Worm (Caenorhabditis elegans): Measurements from ENCODE around the gene cct-2.

The cct-2 gene

DNA sequence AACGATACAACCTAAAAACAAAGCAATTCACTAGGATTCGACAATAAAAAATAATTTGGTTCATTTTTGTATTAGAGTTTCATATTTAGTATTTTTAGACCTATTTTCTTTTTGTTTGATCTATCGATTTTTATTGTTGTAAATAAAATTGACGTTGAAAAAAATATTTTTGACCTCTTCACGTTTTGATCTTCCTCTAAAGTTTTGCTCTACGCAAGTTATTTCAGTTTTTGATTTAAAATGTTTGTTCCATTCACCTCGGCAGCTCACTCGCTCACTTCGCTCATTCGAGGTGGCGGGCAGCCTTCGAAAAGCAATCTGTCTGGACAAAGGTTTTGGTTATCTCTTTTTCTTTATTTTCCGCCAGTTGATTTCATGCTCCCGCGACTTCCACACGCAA lies 3.2 kb downstream of the cct-2 start, which contains the start of gene enol-1 (continued):
- peak; percentile 66 for TF ChIP-seq xnd-1 (tag; optimal IDR thresholded peaks at IDR 0.05)
- peak; percentile 45 for TF ChIP-seq unc-130 (GFP tag; optimal IDR thresholded peaks at IDR 0.05)
- no peak for TF ChIP-seq ceh-79 (tag; optimal IDR thresholded peaks at IDR 0.05)
- no peak for TF ChIP-seq chd-7 (tag; optimal IDR thresholded peaks at IDR 0.05)
- TF ChIP-seq F49E8.2 (tag; optimal IDR thresholded peaks at IDR 0.05; ENCODE audit: insufficient read depth), result peak; percentile 22
- TF ChIP-seq Y53G8AR.9 (GFP tag; conservative IDR thresholded peaks at IDR 0.05), result no peak
- TF ChIP-seq ztf-3 (GFP tag; optimal IDR thresholded peaks at IDR 0.05), result no peak
- TF ChIP-seq tlf-1 (GFP tag; optimal IDR thresholded peaks at IDR 0.05), result peak; percentile 10
- peak; percentile 15 for TF ChIP-seq lin-54 (GFP tag; optimal IDR thresholded peaks at IDR 0.05)
- no peak for TF ChIP-seq T26A5.8 (tag; optimal IDR thresholded peaks at IDR 0.05)
- no peak for TF ChIP-seq cebp-1 (GFP tag; IDR thresholded peaks at IDR 0.05)
- peak; percentile 12 for TF ChIP-seq cebp-1 (tag; optimal IDR thresholded peaks at IDR 0.05)
- TF ChIP-seq somi-1 (GFP tag; optimal IDR thresholded peaks at IDR 0.05), result no peak
- no peak for TF ChIP-seq ceh-100 (GFP tag; IDR thresholded peaks at IDR 0.05)
- no peak for TF ChIP-seq rpc-1 (optimal IDR thresholded peaks at IDR 0.05)
- TF ChIP-seq rpc-1 (tag; optimal IDR thresholded peaks at IDR 0.05), result no peak
- no peak for TF ChIP-seq repo-1 (tag; optimal IDR thresholded peaks at IDR 0.05)
- TF ChIP-seq attf-3 (GFP tag; conservative IDR thresholded peaks at IDR 0.05), result no peak
- no peak for TF ChIP-seq madf-10 (tag; optimal IDR thresholded peaks at IDR 0.05)
- no peak for TF ChIP-seq hmg-20 (GFP tag; IDR thresholded peaks at IDR 0.05)
- TF ChIP-seq zfh-2 (GFP tag; conservative IDR thresholded peaks at IDR 0.05), result no peak
- TF ChIP-seq hrde-1 (tag; optimal IDR thresholded peaks at IDR 0.05; ENCODE audit: borderline replicate concordance), result no peak
- TF ChIP-seq sptf-2 (GFP tag; optimal IDR thresholded peaks at IDR 0.05), result no peak
- no peak for TF ChIP-seq rcor-1 (GFP tag; IDR thresholded peaks at IDR 0.05)
- TF ChIP-seq ceh-40 (GFP tag; IDR thresholded peaks at IDR 0.05), result no peak
- TF ChIP-seq ccch-3 (GFP tag; optimal IDR thresholded peaks at IDR 0.05), result no peak
- no peak for TF ChIP-seq mes-4 (tag; optimal IDR thresholded peaks at IDR 0.05)
- TF ChIP-seq F22D6.2 (tag; optimal IDR thresholded peaks at IDR 0.05), result no peak
- TF ChIP-seq him-1 (tag; optimal IDR thresholded peaks at IDR 0.05), result no peak
- no peak for TF ChIP-seq pha-4 (tag; optimal IDR thresholded peaks at IDR 0.05)
- no peak for TF ChIP-seq Y53F4B.3 (GFP tag; IDR thresholded peaks at IDR 0.05)
- TF ChIP-seq tbp1 (GFP tag; optimal IDR thresholded peaks at IDR 0.05), result no peak
- no peak for TF ChIP-seq K12H6.12 (tag; optimal IDR thresholded peaks at IDR 0.05)
- TF ChIP-seq lir-1 (GFP tag; conservative IDR thresholded peaks at IDR 0.05), result no peak
- TF ChIP-seq sdz-38 (tag; optimal IDR thresholded peaks at IDR 0.05), result no peak
- TF ChIP-seq dpl-1 (GFP tag; optimal IDR thresholded peaks at IDR 0.05), result peak; percentile 33
- 0 out of 2 replicates have a peak, but pooled peaks have one; percentile 30 for TF ChIP-seq attf-6 (GFP tag; IDR thresholded peaks at IDR 0.05)
- TF ChIP-seq die-1 (tag; optimal IDR thresholded peaks at IDR 0.05), result no peak
- no peak for TF ChIP-seq ama-1 (optimal IDR thresholded peaks at IDR 0.05)
- TF ChIP-seq ama-1 (GFP tag; optimal IDR thresholded peaks at IDR 0.05), result no peak
- TF ChIP-seq F39B2.1 (GFP tag; IDR thresholded peaks at IDR 0.05), result no peak
- TF ChIP-seq hmg-1.2 (GFP tag; IDR thresholded peaks at IDR 0.05), result no peak
- no peak for TF ChIP-seq bed-2 (GFP tag; IDR thresholded peaks at IDR 0.05)
- TF ChIP-seq ztf-22 (GFP tag; optimal IDR thresholded peaks at IDR 0.05), result no peak
- no peak for TF ChIP-seq snpc-4 (GFP tag; optimal IDR thresholded peaks at IDR 0.05)
- no peak for TF ChIP-seq snpc-4 (tag; optimal IDR thresholded peaks at IDR 0.05)
- no peak for TF ChIP-seq lag-1 (GFP tag; IDR thresholded peaks at IDR 0.05)
